Fruit fly (Drosophila melanogaster) whole organism, pupa: ENCODE data around the gene nanos.

Experiments used
- CG12605 ChIP-seq: fragments of 200-800 bp; sonication (Bioruptor generic); IDR thresholded peaks from 2 replicates; pipeline ENCODE4 v1.3.6; 2022; ENCODE audit warnings: missing biosample characterization, missing genetic modification characterization
- CG17806 ChIP-seq: fragments of 200-800 bp; sonication (Bioruptor generic); optimal IDR thresholded peaks from 2 replicates; lab custom pipeline; 2018; ENCODE audit warnings: missing biosample characterization, mild to moderate bottlenecking, missing genetic modification characterization, moderate library complexity
- CG8159 ChIP-seq: fragments of 200-800 bp; sonication (Bioruptor generic); optimal IDR thresholded peaks from 3 replicates; lab custom pipeline; 2018; ENCODE audit warnings: missing biosample characterization, mild to moderate bottlenecking, missing genetic modification characterization, moderate library complexity
- D1 ChIP-seq: fragments of 200-800 bp; sonication (Bioruptor generic); optimal IDR thresholded peaks from 2 replicates; lab custom pipeline; 2018; ENCODE audit warnings: missing biosample characterization, mild to moderate bottlenecking, missing genetic modification characterization, moderate library complexity
- Ets98B ChIP-seq: fragments of 200-800 bp; sonication (Bioruptor generic); IDR thresholded peaks from 2 replicates; pipeline ENCODE4 v1.3.6; 2022; ENCODE audit warnings: missing biosample characterization, missing genetic modification characterization

- TF ChIP-seq CG8159 (tag; lab: Kevin White, UChicago) (peak; percentile 72), CG12605 (GFP tag; lab: Robert Waterston, UW) (peak; percentile 93), Ets98B (peak; percentile 85), CG17806 (tag; lab: Kevin White, UChicago) (peak; percentile 42), D1 (tag; lab: Kevin White, UChicago) (peak; percentile 12)
These were observed 7.2 kb downstream of the nanos start, which contains the start of gene sqz for dm6 chr3R:19163972-19164819.
